Worm (Caenorhabditis elegans) whole organism, midembryonic: ENCODE data around the gene cept-1.

Experiments
- T22C8.4 ChIP-seq: fragments of 200-800 bp; sonication (Bioruptor generic); IDR thresholded peaks from 2 replicates; pipeline ENCODE4 v1.3.6; 2022; ENCODE audit warnings: missing genetic modification characterization, missing compliant biosample characterization
- cog-1 ChIP-seq: sonication (generic microtip); optimal IDR thresholded peaks from 2 replicates; lab custom pipeline; 2016; ENCODE audit warnings: missing genetic modification characterization, missing compliant biosample characterization
- flt-1 ChIP-seq: fragments of 200-800 bp; sonication (Bioruptor generic); IDR thresholded peaks from 2 replicates; pipeline ENCODE4 v1.3.6; 2022; ENCODE audit warnings: missing genetic modification characterization, missing compliant biosample characterization
- klf-2 ChIP-seq: fragments of 200-800 bp; sonication (Bioruptor generic); conservative IDR thresholded peaks from 2 replicates; pipeline ENCODE4 v1.3.6; 2022; ENCODE audit warnings: missing genetic modification reagents, missing genetic modification characterization, missing compliant biosample characterization
- ref-1 ChIP-seq: fragments of 200-800 bp; sonication (Bioruptor generic); conservative IDR thresholded peaks from 2 replicates; pipeline ENCODE4 v1.3.6; 2022; ENCODE audit warnings: missing genetic modification reagents, missing genetic modification characterization, missing compliant biosample characterization
- tab-1 ChIP-seq: fragments of 200-800 bp; sonication (Bioruptor generic); IDR thresholded peaks from 2 replicates; pipeline ENCODE4 v1.3.6; 2022; ENCODE audit warnings: missing genetic modification characterization, missing compliant biosample characterization
- ztf-23 ChIP-seq: fragments of 200-800 bp; sonication (Bioruptor generic); IDR thresholded peaks from 2 replicates; pipeline ENCODE4 v1.3.6; 2022; ENCODE audit warnings: missing genetic modification reagents, missing genetic modification characterization, missing compliant biosample characterization

DNA sequence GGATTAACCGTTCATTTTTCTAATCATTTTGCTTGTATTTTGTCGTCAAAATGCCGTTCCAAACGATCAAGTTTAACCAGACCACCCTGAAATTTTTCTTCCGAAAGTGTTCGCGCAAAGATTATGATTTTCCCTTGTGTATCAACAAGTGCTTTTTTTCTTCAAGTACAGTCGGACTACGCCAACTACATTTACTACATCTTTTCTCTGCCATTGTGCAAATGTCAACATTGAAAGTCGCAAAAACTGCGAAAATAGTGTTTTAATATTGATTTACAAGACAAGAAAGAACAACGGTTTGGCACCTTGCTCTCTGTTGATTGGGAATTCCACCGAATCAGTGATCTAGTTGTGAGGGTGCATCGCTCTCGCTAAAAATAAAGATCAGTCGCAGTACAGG, 11.1 kb upstream of the cept-1 start:
- no peak for TF ChIP-seq flt-1
- no peak for TF ChIP-seq ref-1
- TF ChIP-seq klf-2 (GFP tag; lab: Robert Waterston, UW), result no peak
- TF ChIP-seq tab-1 (GFP tag; lab: Robert Waterston, UW), result no peak
- TF ChIP-seq T22C8.4, result no peak
- no peak for TF ChIP-seq cog-1 (tag; lab: Kevin White, UChicago)
- TF ChIP-seq ztf-23 (GFP tag; lab: Robert Waterston, UW), result no peak
